Worm (Caenorhabditis elegans) whole organism, young adult: ENCODE measurements around the gene F09A5.2.

Source experiments
- D2030.7 ChIP-seq: fragments of 200-800 bp; sonication (Bioruptor generic); IDR thresholded peaks from 2 replicates; pipeline ENCODE4 v1.3.6; 2022; ENCODE audit warnings: missing genetic modification reagents, missing genetic modification characterization, missing compliant biosample characterization
- Y95B8A.8 ChIP-seq: fragments of 200-800 bp; sonication (Bioruptor generic); IDR thresholded peaks from 2 replicates; pipeline ENCODE4 v1.3.6; 2022; ENCODE audit warnings: missing genetic modification reagents, missing genetic modification characterization, missing compliant biosample characterization
- ama-1 ChIP-seq, 3 experiments: fragments of 150-350 bp in 1 of 3; sonication (generic microtip) in 2 of 3; optimal IDR thresholded peaks; 2 replicates each; lab custom pipeline; 2014 to 2018; ENCODE audit warnings: missing biosample characterization in 2 of 3, missing genetic modification characterization in 2 of 3, missing genetic modification reagents in 2 of 3
- gei-17 ChIP-seq: fragments of 200-800 bp; sonication (Bioruptor generic); optimal IDR thresholded peaks from 2 replicates; lab custom pipeline; 2018; ENCODE audit warnings: mild to moderate bottlenecking, missing genetic modification characterization, missing compliant biosample characterization
- hmg-20 ChIP-seq: fragments of 200-800 bp; sonication (Bioruptor generic); IDR thresholded peaks from 2 replicates; pipeline ENCODE4 v1.3.6; 2022; ENCODE audit warnings: missing genetic modification reagents, missing genetic modification characterization, missing compliant biosample characterization
- lin-26 ChIP-seq: fragments of 200-800 bp; sonication (Bioruptor generic); IDR thresholded peaks from 2 replicates; pipeline ENCODE4 v1.3.6; 2022; ENCODE audit warnings: missing genetic modification reagents, missing genetic modification characterization, missing compliant biosample characterization
- sea-2 ChIP-seq: fragments of 200-800 bp; sonication (Bioruptor generic); IDR thresholded peaks from 2 replicates; pipeline ENCODE4 v1.3.6; 2022; ENCODE audit warnings: missing genetic modification characterization, missing compliant biosample characterization
- tlf-1 ChIP-seq: fragments of 200-800 bp; sonication (Bioruptor generic); optimal IDR thresholded peaks from 2 replicates; lab custom pipeline; 2018; ENCODE audit warnings: mild to moderate bottlenecking, missing genetic modification characterization, missing compliant biosample characterization
- ztf-6 ChIP-seq: fragments of 200-800 bp; sonication (Bioruptor generic); IDR thresholded peaks from 2 replicates; pipeline ENCODE4 v1.3.6; 2022; ENCODE audit warnings: missing genetic modification reagents, missing genetic modification characterization, missing compliant biosample characterization

DNA sequence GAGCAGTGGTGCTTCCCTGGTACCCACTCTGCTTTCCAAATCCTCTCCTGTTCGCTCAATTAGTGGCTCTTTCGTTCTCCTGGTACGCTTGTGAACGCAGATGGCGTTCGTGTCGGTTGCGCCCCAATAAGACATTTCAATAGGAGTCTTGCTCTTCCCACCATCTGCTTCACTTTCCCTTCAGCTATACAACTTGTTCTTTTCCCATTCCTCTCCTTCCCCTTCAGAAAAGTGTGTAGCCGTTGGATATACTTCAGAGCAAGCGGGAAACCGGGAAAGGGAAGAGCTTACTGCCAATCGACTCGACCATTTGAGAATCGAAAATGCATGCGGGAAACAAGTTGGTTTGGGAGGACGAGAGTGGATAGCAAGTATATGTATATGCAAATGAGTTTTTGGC lies 8.3 kb downstream of the F09A5.2 start:
- no peak for TF ChIP-seq ztf-6 (GFP tag; lab: Robert Waterston, UW)
- no peak for TF ChIP-seq ama-1 (optimal IDR thresholded peaks at IDR 0.05; lab: Kevin White, UChicago)
- TF ChIP-seq ama-1 (GFP tag; optimal IDR thresholded peaks at IDR 0.05; lab: Kevin White, UChicago), result no peak
- TF ChIP-seq gei-17, result no peak
- no peak for TF ChIP-seq D2030.7 (GFP tag; lab: Robert Waterston, UW)
- TF ChIP-seq hmg-20 (GFP tag; lab: Robert Waterston, UW), result no peak
- TF ChIP-seq tlf-1 (GFP tag; lab: Kevin White, UChicago), result no peak
- TF ChIP-seq sea-2 (GFP tag; lab: Robert Waterston, UW), result no peak
- TF ChIP-seq lin-26 (GFP tag; lab: Robert Waterston, UW), result no peak
- TF ChIP-seq Y95B8A.8, result no peak
